Worm (Caenorhabditis elegans): ENCODE data around the gene ZK1320.3.

ZK1320.3 gene

ce11 chrII:9660379-9660778 is at the start of gene ZK1320.3:
ZK1320.3 (minus strand) TSS chrII:9660419.
- TF ChIP-seq elt-3 (tag; optimal IDR thresholded peaks at IDR 0.05) (no peak), flh-1 (GFP tag; optimal IDR thresholded peaks at IDR 0.05) (no peak), sptf-1 (tag; optimal IDR thresholded peaks at IDR 0.05) (no peak), nhr-2 (tag; optimal IDR thresholded peaks at IDR 0.05) (no peak), hlh-1 (tag; optimal IDR thresholded peaks at IDR 0.05) (no peak), lsy-2 (tag; optimal IDR thresholded peaks at IDR 0.05) (no peak), zip-8 (tag; optimal IDR thresholded peaks at IDR 0.05) (no peak), lin-13 (tag; optimal IDR thresholded peaks at IDR 0.05) (no peak), ztf-11 (tag; optimal IDR thresholded peaks at IDR 0.05) (no peak), ceh-43 (GFP tag; optimal IDR thresholded peaks at IDR 0.05) (no peak), elt-1 (tag; optimal IDR thresholded peaks at IDR 0.05; ENCODE audit: borderline replicate concordance, insufficient read depth) (no peak), lin-32 (GFP tag; optimal IDR thresholded peaks at IDR 0.05) (no peak), blmp-1 (tag; optimal IDR thresholded peaks at IDR 0.05) (no peak), pha-4 (tag; optimal IDR thresholded peaks at IDR 0.05) (no peak)

DNA sequence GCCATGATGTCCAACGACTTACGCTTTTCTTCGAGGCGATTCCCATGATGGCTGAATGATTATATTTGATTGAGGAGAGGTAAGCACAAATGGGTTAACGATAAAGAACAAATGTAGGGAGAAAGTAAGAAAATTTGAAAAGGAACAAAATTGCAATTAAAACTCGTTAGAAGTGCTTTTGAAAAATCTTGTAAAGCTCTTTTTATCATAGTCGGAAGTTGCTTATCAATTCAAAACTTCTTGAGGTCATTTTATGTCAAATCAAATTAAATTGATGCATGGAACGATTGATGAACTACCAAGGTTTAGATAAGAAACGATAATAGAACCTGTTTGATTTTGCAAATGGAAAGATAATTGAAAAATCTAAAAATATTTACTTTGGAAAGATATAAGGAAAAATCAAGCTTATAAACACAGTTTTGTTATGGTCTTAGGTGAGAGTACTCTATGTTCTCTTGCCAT is 48.6 kb upstream of the ZK1320.3 start, which contains the start of gene glt-5:
TSS of gene glt-5 (minus strand) at position 51 of the 465 bp plus-strand sequence.
- no peak for TF ChIP-seq ceh-43 (GFP tag; optimal IDR thresholded peaks at IDR 0.05)
- TF ChIP-seq pha-4 (tag; optimal IDR thresholded peaks at IDR 0.05) = no peak
- no peak for TF ChIP-seq hlh-1 (tag; optimal IDR thresholded peaks at IDR 0.05)

- peak; percentile 11 for TF ChIP-seq nhr-2 (tag; optimal IDR thresholded peaks at IDR 0.05)
- TF ChIP-seq unc-120 (tag; optimal IDR thresholded peaks at IDR 0.05; ENCODE audit: poor library complexity, severe bottlenecking) = no peak
- no peak for TF ChIP-seq ceh-83 (GFP tag; optimal IDR thresholded peaks at IDR 0.05)
- TF ChIP-seq ces-1 (GFP tag; optimal IDR thresholded peaks at IDR 0.05) = peak; percentile 29
- peak; percentile 31 for TF ChIP-seq mep-1 (tag; optimal IDR thresholded peaks at IDR 0.05)
- no peak for TF ChIP-seq ceh-39 (tag; optimal IDR thresholded peaks at IDR 0.05)
- TF ChIP-seq hlh-1 (tag; optimal IDR thresholded peaks at IDR 0.05) = no peak
- no peak for TF ChIP-seq cnd-1 (tag; optimal IDR thresholded peaks at IDR 0.05)
- no peak for TF ChIP-seq M03D4.4 (tag; optimal IDR thresholded peaks at IDR 0.05)
- no peak for TF ChIP-seq ztf-11 (tag; optimal IDR thresholded peaks at IDR 0.05)
- TF ChIP-seq lin-32 (GFP tag; optimal IDR thresholded peaks at IDR 0.05) = no peak
- TF ChIP-seq unc-39 (tag; optimal IDR thresholded peaks at IDR 0.05) = no peak
- TF ChIP-seq ham-2 (GFP tag; optimal IDR thresholded peaks at IDR 0.05) = no peak
- TF ChIP-seq sem-2 (GFP tag; optimal IDR thresholded peaks at IDR 0.05) = no peak
- TF ChIP-seq snpc-4 (tag; optimal IDR thresholded peaks at IDR 0.05) = no peak
- TF ChIP-seq ceh-43 (GFP tag; optimal IDR thresholded peaks at IDR 0.05) = no peak
- TF ChIP-seq tbx-8 (GFP tag; optimal IDR thresholded peaks at IDR 0.05) = no peak
- no peak for TF ChIP-seq nhr-28 (tag; optimal IDR thresholded peaks at IDR 0.05)
- no peak for TF ChIP-seq pha-4 (tag; optimal IDR thresholded peaks at IDR 0.05)
- TF ChIP-seq bed-3 (GFP tag; optimal IDR thresholded peaks at IDR 0.05) = no peak
- TF ChIP-seq unc-62 (GFP tag; optimal IDR thresholded peaks at IDR 0.05) = no peak
- TF ChIP-seq flh-1 (GFP tag; optimal IDR thresholded peaks at IDR 0.05) = no peak
- TF ChIP-seq nhr-237 (tag; optimal IDR thresholded peaks at IDR 0.05) = peak; percentile 43
- no peak for TF ChIP-seq blmp-1 (tag; optimal IDR thresholded peaks at IDR 0.05)
- TF ChIP-seq sptf-1 (tag; optimal IDR thresholded peaks at IDR 0.05) = no peak
- TF ChIP-seq lsy-2 (tag; optimal IDR thresholded peaks at IDR 0.05) = peak; percentile 51
- TF ChIP-seq mls-2 (tag; optimal IDR thresholded peaks at IDR 0.05) = no peak
Measured at ce11 chrII:9706207-9706606, 46.0 kb upstream of the ZK1320.3 start, which contains the start of gene Y53C12A.3. Y53C12A.3 (minus strand) TSS chrII:9706240.

ce11 chrII:9704746-9705145 is 44.5 kb upstream of the ZK1320.3 start, which contains the start of gene Y53C12A.10:
Y53C12A.10 (minus strand) TSS chrII:9704846.
- TF ChIP-seq drap-1 (GFP tag; optimal IDR thresholded peaks at IDR 0.05) (no peak), mep-1 (tag; optimal IDR thresholded peaks at IDR 0.05) (no peak), mab-5 (tag; optimal IDR thresholded peaks at IDR 0.05) (no peak), pha-4 (tag; optimal IDR thresholded peaks at IDR 0.05) (no peak), elt-3 (tag; optimal IDR thresholded peaks at IDR 0.05) (no peak), ces-1 (GFP tag; optimal IDR thresholded peaks at IDR 0.05) (no peak), blmp-1 (tag; optimal IDR thresholded peaks at IDR 0.05) (no peak), elt-1 (tag; optimal IDR thresholded peaks at IDR 0.05; ENCODE audit: borderline replicate concordance, insufficient read depth) (no peak), ceh-43 (GFP tag; optimal IDR thresholded peaks at IDR 0.05) (no peak), unc-62 (GFP tag; optimal IDR thresholded peaks at IDR 0.05) (no peak), cnd-1 (tag; optimal IDR thresholded peaks at IDR 0.05) (no peak)
